Worm (Caenorhabditis elegans): ENCODE results near the gene EEED8.12.

ce11 chrII:5395594-5395993, 13.2 kb downstream of the EEED8.12 start, which contains the start of gene pink-1:
- TF ChIP-seq him-1 (tag; optimal IDR thresholded peaks at IDR 0.05), result no peak
- TF ChIP-seq dao-5 (tag; optimal IDR thresholded peaks at IDR 0.05), result no peak
